Worm (Caenorhabditis elegans) whole organism, L2 larva: Measurements from ENCODE around the gene Y55F3AR.2.

Source experiments
- Y55F3AM.14 ChIP-seq: fragments of 200-800 bp; sonication (Bioruptor generic); optimal IDR thresholded peaks from 2 replicates; lab custom pipeline; 2018; ENCODE audit warnings: mild to moderate bottlenecking, missing genetic modification characterization, missing compliant biosample characterization
- ZK546.5 ChIP-seq: sonication (generic microtip); optimal IDR thresholded peaks from 2 replicates; lab custom pipeline; 2017; ENCODE audit warnings: missing biosample characterization, missing genetic modification characterization
- aly-2 ChIP-seq: fragments of 150-350 bp; optimal IDR thresholded peaks from 2 replicates; lab custom pipeline; 2014; ENCODE audit warnings: missing biosample characterization, missing genetic modification characterization
- ama-1 ChIP-seq: fragments of 150-350 bp; optimal IDR thresholded peaks from 2 replicates; lab custom pipeline; 2018; ENCODE audit warnings: inconsistent platforms
- blmp-1 ChIP-seq: sonication (generic microtip); optimal IDR thresholded peaks from 2 replicates; lab custom pipeline; 2017; ENCODE audit warnings: missing genetic modification characterization, mild to moderate bottlenecking, missing compliant biosample characterization, antibody characterized with exemption, moderate library complexity; ENCODE audit not compliant: insufficient read depth
- ceh-16 ChIP-seq: fragments of 150-350 bp; optimal IDR thresholded peaks from 2 replicates; lab custom pipeline; 2014; ENCODE audit warnings: missing biosample characterization, missing genetic modification characterization
- ceh-82 ChIP-seq: fragments of 150-350 bp; optimal IDR thresholded peaks from 2 replicates; lab custom pipeline; 2014; ENCODE audit warnings: missing biosample characterization, missing genetic modification characterization
- dmd-4 ChIP-seq: sonication (generic microtip); optimal IDR thresholded peaks from 2 replicates; lab custom pipeline; 2017; ENCODE audit warnings: missing biosample characterization, missing genetic modification characterization
- egl-27 ChIP-seq: sonication (generic microtip); optimal IDR thresholded peaks from 3 replicates; lab custom pipeline; 2017; ENCODE audit warnings: missing biosample characterization, missing genetic modification reagents, missing genetic modification characterization
- elt-1 ChIP-seq: fragments of 150-350 bp; optimal IDR thresholded peaks from 2 replicates; lab custom pipeline; 2014; ENCODE audit warnings: missing biosample characterization, missing genetic modification characterization
- lin-13 ChIP-seq: fragments of 150-350 bp; optimal IDR thresholded peaks from 2 replicates; lab custom pipeline; 2014; ENCODE audit warnings: missing biosample characterization, missing genetic modification reagents, missing genetic modification characterization
- lin-39 ChIP-seq: fragments of 150-350 bp; optimal IDR thresholded peaks from 2 replicates; lab custom pipeline; 2014; ENCODE audit warnings: missing biosample characterization, missing genetic modification reagents, missing genetic modification characterization
- nhr-10 ChIP-seq: sonication (generic microtip); optimal IDR thresholded peaks from 2 replicates; lab custom pipeline; 2017; ENCODE audit warnings: missing biosample characterization, missing genetic modification characterization
- nhr-237 ChIP-seq: fragments of 150-350 bp; optimal IDR thresholded peaks from 2 replicates; lab custom pipeline; 2014; ENCODE audit warnings: missing biosample characterization, missing genetic modification characterization
- nhr-6 ChIP-seq: fragments of 150-350 bp; optimal IDR thresholded peaks from 2 replicates; lab custom pipeline; 2014; ENCODE audit warnings: missing biosample characterization, missing genetic modification characterization
- nhr-77 ChIP-seq: fragments of 150-350 bp; optimal IDR thresholded peaks from 2 replicates; lab custom pipeline; 2014; ENCODE audit warnings: missing biosample characterization, missing genetic modification characterization
- skn-1 ChIP-seq: sonication (generic microtip); optimal IDR thresholded peaks from 2 replicates; lab custom pipeline; 2017; ENCODE audit warnings: missing biosample characterization, missing genetic modification characterization
- sma-3 ChIP-seq: sonication (generic microtip); optimal IDR thresholded peaks from 2 replicates; lab custom pipeline; 2016; ENCODE audit warnings: missing genetic modification reagents, missing genetic modification characterization, missing compliant biosample characterization
- sma-9 ChIP-seq, 2 experiments: fragments of 150-350 bp in 1 of 2; sonication (generic microtip) in 1 of 2; optimal IDR thresholded peaks; 2 replicates each; lab custom pipeline; 2014 to 2016; ENCODE audit warnings: missing genetic modification characterization in 2 of 2, mild to moderate bottlenecking in 1 of 2, missing biosample characterization in 1 of 2, missing compliant biosample characterization in 1 of 2, missing genetic modification reagents in 1 of 2, moderate library complexity in 1 of 2
- snpc-4 ChIP-seq: fragments of 150-350 bp; optimal IDR thresholded peaks from 2 replicates; lab custom pipeline; 2014; ENCODE audit warnings: missing biosample characterization, missing genetic modification characterization
- unc-39 ChIP-seq: fragments of 150-350 bp; optimal IDR thresholded peaks from 2 replicates; lab custom pipeline; 2014; ENCODE audit warnings: missing biosample characterization, missing genetic modification characterization
- zag-1 ChIP-seq: fragments of 150-350 bp; optimal IDR thresholded peaks from 2 replicates; lab custom pipeline; 2014; ENCODE audit warnings: missing biosample characterization, missing genetic modification characterization
- ztf-4 ChIP-seq: fragments of 150-350 bp; optimal IDR thresholded peaks from 2 replicates; lab custom pipeline; 2014; ENCODE audit warnings: missing biosample characterization, missing genetic modification characterization

Gene Y55F3AR.2

DNA sequence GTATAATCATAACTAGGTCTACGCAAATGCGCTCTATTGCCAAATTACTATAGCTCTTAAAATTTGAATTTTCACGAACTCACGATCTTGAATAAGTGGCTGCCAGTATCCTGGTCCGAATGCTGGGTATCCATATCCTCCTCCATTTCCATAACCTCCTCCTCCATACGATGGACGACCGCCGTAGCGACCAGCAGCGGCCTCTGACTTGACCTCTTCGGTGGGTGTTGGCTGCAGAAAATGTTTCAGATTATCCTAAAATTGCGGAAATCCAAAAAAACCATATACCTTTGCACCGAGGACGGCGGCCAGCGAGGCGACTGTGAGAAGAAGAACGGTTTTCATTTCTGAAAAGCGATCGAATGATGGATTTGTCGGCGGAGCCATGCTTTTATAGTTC, 30.4 kb downstream of the Y55F3AR.2 start, which contains the start of gene perm-4:
Gene perm-4 (minus strand): TSS at position 367 of the 400 bp plus-strand sequence.
- TF ChIP-seq dmd-4 (tag; lab: Kevin White, UChicago) (no peak), nhr-10 (tag; lab: Kevin White, UChicago) (no peak), lin-13 (no peak), nhr-6 (tag; lab: Kevin White, UChicago) (no peak), elt-1 (no peak), zag-1 (tag; lab: Kevin White, UChicago) (no peak), lin-39 (tag; lab: Kevin White, UChicago) (no peak)

DNA sequence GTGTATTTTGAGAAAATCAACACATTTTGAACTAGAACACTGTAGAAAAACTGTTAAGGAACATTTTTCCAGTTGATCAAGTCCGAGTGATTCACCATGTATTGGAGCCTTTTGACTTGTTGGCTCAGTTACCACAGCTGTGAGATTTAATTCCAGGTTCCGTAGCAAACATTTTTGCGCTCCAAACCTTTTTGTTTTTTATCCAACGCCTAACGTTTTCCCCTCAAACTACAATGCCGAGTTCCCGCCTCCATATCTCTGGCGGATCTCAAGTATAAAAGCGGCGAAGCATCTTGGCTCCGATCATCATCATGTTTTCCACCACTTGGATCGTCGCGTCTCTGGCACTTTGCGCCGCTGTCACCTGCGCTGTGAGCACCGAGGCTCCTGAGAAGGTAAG, 32.1 kb downstream of the Y55F3AR.2 start, which contains the start of gene perm-2:
Gene perm-2 (plus strand): TSS at position 301 of the 400 bp plus-strand sequence.
- no peak for TF ChIP-seq sma-3 (GFP tag; lab: Kevin White, UChicago)
- no peak for TF ChIP-seq ceh-82 (tag; lab: Kevin White, UChicago)
- TF ChIP-seq egl-27 (tag; lab: Kevin White, UChicago) = no peak
- TF ChIP-seq snpc-4 = no peak
- TF ChIP-seq aly-2 (tag; lab: Kevin White, UChicago) = no peak
- TF ChIP-seq, all 48 proteins: peak for 0

DNA sequence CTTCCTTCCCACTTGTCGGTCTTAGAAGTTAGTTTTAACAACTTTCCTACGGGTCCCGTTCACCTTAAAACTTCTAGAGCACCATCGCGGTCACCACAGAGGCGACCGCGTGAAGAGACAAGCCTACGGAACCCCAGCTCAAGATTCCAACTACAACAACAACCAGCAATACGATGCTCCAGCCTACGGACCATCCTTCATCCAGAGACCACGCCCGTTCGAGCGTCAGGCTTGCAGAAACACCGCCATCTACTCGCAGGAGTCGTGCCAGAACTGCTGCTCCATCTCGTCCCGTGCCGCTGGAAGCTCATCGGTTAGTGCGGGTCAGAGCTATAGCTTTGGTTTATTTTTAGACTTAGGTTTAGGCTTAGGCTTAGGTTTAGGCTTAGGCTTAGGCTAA, 33.5 kb downstream of the Y55F3AR.2 start:
- no peak for TF ChIP-seq ztf-4 (tag; lab: Kevin White, UChicago)
- TF ChIP-seq nhr-77 (tag; lab: Kevin White, UChicago) = no peak
- TF ChIP-seq nhr-6 (tag; lab: Kevin White, UChicago) = no peak
- TF ChIP-seq Y55F3AM.14 (GFP tag; lab: Kevin White, UChicago) = no peak
- no peak for TF ChIP-seq skn-1 (tag; lab: Kevin White, UChicago)
- TF ChIP-seq sma-9 (GFP tag; optimal IDR thresholded peaks at IDR 0.05; lab: Kevin White, UChicago) = no peak
- no peak for TF ChIP-seq sma-9 (tag; optimal IDR thresholded peaks at IDR 0.05; lab: Kevin White, UChicago)
- no peak for TF ChIP-seq unc-39 (tag; lab: Kevin White, UChicago)
- no peak for TF ChIP-seq ceh-16 (tag; lab: Kevin White, UChicago)
- no peak for TF ChIP-seq blmp-1
- TF ChIP-seq nhr-237 (tag; lab: Kevin White, UChicago) = no peak
- TF ChIP-seq nhr-10 (tag; lab: Kevin White, UChicago) = no peak
- TF ChIP-seq ama-1 (lab: Kevin White, UChicago) = no peak

DNA sequence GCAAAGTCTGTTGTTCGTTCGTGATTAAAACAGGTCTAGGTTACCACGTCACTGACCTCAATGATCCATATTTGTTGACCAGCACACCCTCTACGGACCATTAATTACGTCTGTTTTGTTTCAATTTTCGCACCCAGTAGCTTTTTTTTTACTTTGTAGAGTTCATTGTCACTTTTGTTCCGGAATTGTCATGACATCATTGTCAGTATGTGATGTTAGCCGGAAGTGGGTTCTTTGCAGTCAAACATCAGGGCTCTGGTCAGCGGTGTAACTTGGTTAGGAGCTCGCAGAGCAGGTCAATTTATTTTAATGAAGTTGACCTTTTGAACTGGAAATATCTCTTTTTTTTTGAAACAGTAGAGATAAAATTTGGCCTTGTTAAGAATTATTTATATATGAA, 42.3 kb downstream of the Y55F3AR.2 start, which contains the start of gene C44B12.6:
Gene C44B12.6 (minus strand): TSS at position 101 of the 400 bp plus-strand sequence.
- TF ChIP-seq nhr-237 (tag; lab: Kevin White, UChicago) (no peak), ceh-16 (tag; lab: Kevin White, UChicago) (no peak), nhr-10 (tag; lab: Kevin White, UChicago) (no peak), ZK546.5 (tag; lab: Kevin White, UChicago) (no peak)
- TF ChIP-seq, all 48 proteins: peak for 0
